Worm (Caenorhabditis elegans): ENCODE data around the gene F35A5.5.

Gene F35A5.5

ce11 chrX:3797882-3798281, 2.3 kb upstream of the F35A5.5 start, which contains the start of gene abu-10:
abu-10 (plus strand) TSS chrX:3798182.
- TF ChIP-seq him-1 (tag; optimal IDR thresholded peaks at IDR 0.05) (no peak), dao-5 (tag; optimal IDR thresholded peaks at IDR 0.05) (no peak), W03F9.2 (tag; optimal IDR thresholded peaks at IDR 0.05) (no peak)

ce11 chrX:3794161-3794560, 1.4 kb downstream of the F35A5.5 start:
- TF ChIP-seq W03F9.2 (tag; optimal IDR thresholded peaks at IDR 0.05) (no peak), dao-5 (tag; optimal IDR thresholded peaks at IDR 0.05) (no peak), him-1 (tag; optimal IDR thresholded peaks at IDR 0.05) (no peak)

- TF ChIP-seq W03F9.2 (tag; optimal IDR thresholded peaks at IDR 0.05): no peak
- TF ChIP-seq dao-5 (tag; optimal IDR thresholded peaks at IDR 0.05): peak; percentile 32
- TF ChIP-seq him-1 (tag; optimal IDR thresholded peaks at IDR 0.05): peak; percentile 21
Observed at ce11 chrX:3793389-3793788, 2.2 kb downstream of the F35A5.5 start.

ce11 chrX:3792715-3793114, 2.8 kb downstream of the F35A5.5 start, which contains the start of gene idpp-5:
idpp-5 (minus strand) TSS chrX:3792815.
- no peak for TF ChIP-seq him-1 (tag; optimal IDR thresholded peaks at IDR 0.05)
- no peak for TF ChIP-seq W03F9.2 (tag; optimal IDR thresholded peaks at IDR 0.05)
- no peak for TF ChIP-seq dao-5 (tag; optimal IDR thresholded peaks at IDR 0.05)

- TF ChIP-seq him-1 (tag; optimal IDR thresholded peaks at IDR 0.05): no peak
Observed at ce11 chrX:3791098-3791497, 4.4 kb downstream of the F35A5.5 start.

- TF ChIP-seq dao-5 (tag; optimal IDR thresholded peaks at IDR 0.05) (no peak), W03F9.2 (tag; optimal IDR thresholded peaks at IDR 0.05) (no peak), him-1 (tag; optimal IDR thresholded peaks at IDR 0.05) (no peak)
Observed at ce11 chrX:3788483-3788882, 7.1 kb downstream of the F35A5.5 start.

- TF ChIP-seq him-1 (tag; optimal IDR thresholded peaks at IDR 0.05) (no peak), W03F9.2 (tag; optimal IDR thresholded peaks at IDR 0.05) (no peak), dao-5 (tag; optimal IDR thresholded peaks at IDR 0.05) (no peak)
Observed at ce11 chrX:3787431-3788076, 8.0 kb downstream of the F35A5.5 start, which contains the start of gene pmpl-1. pmpl-1 (plus strand) TSS chrX:3788026.

- no peak for TF ChIP-seq dao-5 (tag; optimal IDR thresholded peaks at IDR 0.05)
- TF ChIP-seq him-1 (tag; optimal IDR thresholded peaks at IDR 0.05): no peak
- no peak for TF ChIP-seq W03F9.2 (tag; optimal IDR thresholded peaks at IDR 0.05)
Observed at ce11 chrX:3785111-3785808, 10.3 kb downstream of the F35A5.5 start.

- TF ChIP-seq him-1 (tag; optimal IDR thresholded peaks at IDR 0.05): no peak
- no peak for TF ChIP-seq W03F9.2 (tag; optimal IDR thresholded peaks at IDR 0.05)
- no peak for TF ChIP-seq dao-5 (tag; optimal IDR thresholded peaks at IDR 0.05)
Observed at ce11 chrX:3783659-3784058, 11.9 kb downstream of the F35A5.5 start.

- no peak for TF ChIP-seq W03F9.2 (tag; optimal IDR thresholded peaks at IDR 0.05)
- no peak for TF ChIP-seq him-1 (tag; optimal IDR thresholded peaks at IDR 0.05)
Observed at ce11 chrX:3781040-3781439, 14.5 kb downstream of the F35A5.5 start, which contains the start of gene marg-1. marg-1 (minus strand) TSS chrX:3781140.

ce11 chrX:3773233-3773632, 22.3 kb downstream of the F35A5.5 start:
- no peak for TF ChIP-seq dao-5 (tag; optimal IDR thresholded peaks at IDR 0.05)
- no peak for TF ChIP-seq W03F9.2 (tag; optimal IDR thresholded peaks at IDR 0.05)

ce11 chrX:3772405-3772804, 23.1 kb downstream of the F35A5.5 start, which contains the start of gene F47B7.2:
F47B7.2 (plus strand) TSS chrX:3772762.
- TF ChIP-seq him-1 (tag; optimal IDR thresholded peaks at IDR 0.05): no peak
- no peak for TF ChIP-seq dao-5 (tag; optimal IDR thresholded peaks at IDR 0.05)
- TF ChIP-seq W03F9.2 (tag; optimal IDR thresholded peaks at IDR 0.05): no peak

- TF ChIP-seq him-1 (tag; optimal IDR thresholded peaks at IDR 0.05) (no peak), W03F9.2 (tag; optimal IDR thresholded peaks at IDR 0.05) (no peak), dao-5 (tag; optimal IDR thresholded peaks at IDR 0.05) (no peak)
Observed at ce11 chrX:3768717-3769116, 26.8 kb downstream of the F35A5.5 start, which contains the start of gene F47B7.5. F47B7.5 (minus strand) TSS chrX:3768817.

ce11 chrX:3766552-3766951, 29.0 kb downstream of the F35A5.5 start, which contains the start of gene F47B7.4:
F47B7.4 (minus strand) TSS chrX:3766652.
- TF ChIP-seq W03F9.2 (tag; optimal IDR thresholded peaks at IDR 0.05): no peak
- TF ChIP-seq him-1 (tag; optimal IDR thresholded peaks at IDR 0.05): no peak
- no peak for TF ChIP-seq dao-5 (tag; optimal IDR thresholded peaks at IDR 0.05)

All from whole organism, L4/young adult.